Worm (Caenorhabditis elegans) whole organism, L2 larva: ENCODE data around the gene der-2.

ENCODE experiments used
- C34F6.9 ChIP-seq: fragments of 150-350 bp; optimal IDR thresholded peaks from 2 replicates; lab custom pipeline; 2014; ENCODE audit warnings: missing biosample characterization, missing genetic modification characterization
- F13H6.1 ChIP-seq: sonication (generic microtip); optimal IDR thresholded peaks from 2 replicates; lab custom pipeline; 2016; ENCODE audit warnings: missing genetic modification characterization, missing compliant biosample characterization
- R02D3.7 ChIP-seq: fragments of 150-350 bp; optimal IDR thresholded peaks from 2 replicates; lab custom pipeline; 2014; ENCODE audit warnings: missing biosample characterization, missing genetic modification characterization
- ZK546.5 ChIP-seq: sonication (generic microtip); optimal IDR thresholded peaks from 2 replicates; lab custom pipeline; 2017; ENCODE audit warnings: missing biosample characterization, missing genetic modification characterization
- aly-2 ChIP-seq: fragments of 150-350 bp; optimal IDR thresholded peaks from 2 replicates; lab custom pipeline; 2014; ENCODE audit warnings: missing biosample characterization, missing genetic modification characterization
- ceh-16 ChIP-seq: fragments of 150-350 bp; optimal IDR thresholded peaks from 2 replicates; lab custom pipeline; 2014; ENCODE audit warnings: missing biosample characterization, missing genetic modification characterization
- crh-2 ChIP-seq: sonication (generic microtip); optimal IDR thresholded peaks from 2 replicates; lab custom pipeline; 2017; ENCODE audit warnings: missing biosample characterization, missing genetic modification characterization
- dmd-4 ChIP-seq: sonication (generic microtip); optimal IDR thresholded peaks from 2 replicates; lab custom pipeline; 2017; ENCODE audit warnings: missing biosample characterization, missing genetic modification characterization
- egl-27 ChIP-seq: sonication (generic microtip); optimal IDR thresholded peaks from 3 replicates; lab custom pipeline; 2017; ENCODE audit warnings: missing biosample characterization, missing genetic modification reagents, missing genetic modification characterization
- elt-1 ChIP-seq: fragments of 150-350 bp; optimal IDR thresholded peaks from 2 replicates; lab custom pipeline; 2014; ENCODE audit warnings: missing biosample characterization, missing genetic modification characterization
- elt-3 ChIP-seq: sonication (generic microtip); optimal IDR thresholded peaks from 2 replicates; lab custom pipeline; 2017; ENCODE audit warnings: missing biosample characterization, missing genetic modification characterization
- fos-1 ChIP-seq: fragments of 150-350 bp; optimal IDR thresholded peaks from 2 replicates; lab custom pipeline; 2014; ENCODE audit warnings: missing biosample characterization, missing genetic modification characterization
- lin-11 ChIP-seq: fragments of 150-350 bp; sonication (generic microtip); optimal IDR thresholded peaks from 2 replicates; lab custom pipeline; 2014; ENCODE audit warnings: missing biosample characterization, missing genetic modification characterization, inconsistent platforms, mixed read lengths
- lin-13 ChIP-seq: fragments of 150-350 bp; optimal IDR thresholded peaks from 2 replicates; lab custom pipeline; 2014; ENCODE audit warnings: missing biosample characterization, missing genetic modification reagents, missing genetic modification characterization
- lin-39 ChIP-seq: fragments of 150-350 bp; optimal IDR thresholded peaks from 2 replicates; lab custom pipeline; 2014; ENCODE audit warnings: missing biosample characterization, missing genetic modification reagents, missing genetic modification characterization
- lsy-2 ChIP-seq, 2 experiments: fragments of 150-350 bp in 1 of 2; sonication (generic microtip) in 1 of 2; optimal IDR thresholded peaks; 2 replicates each; lab custom pipeline; 2014 to 2017; ENCODE audit warnings: missing biosample characterization in 2 of 2, missing genetic modification characterization in 2 of 2
- mab-5 ChIP-seq: fragments of 150-350 bp; optimal IDR thresholded peaks from 2 replicates; lab custom pipeline; 2014; ENCODE audit warnings: missing biosample characterization, missing genetic modification characterization
- mdl-1 ChIP-seq, 2 experiments: fragments of 150-350 bp in 1 of 2; sonication (generic microtip) in 1 of 2; optimal IDR thresholded peaks; 2 replicates each; lab custom pipeline; 2017; ENCODE audit warnings: missing biosample characterization in 2 of 2, missing genetic modification characterization in 2 of 2
- nhr-10 ChIP-seq: sonication (generic microtip); optimal IDR thresholded peaks from 2 replicates; lab custom pipeline; 2017; ENCODE audit warnings: missing biosample characterization, missing genetic modification characterization
- nhr-11 ChIP-seq: fragments of 150-350 bp; optimal IDR thresholded peaks from 2 replicates; lab custom pipeline; 2014; ENCODE audit warnings: missing biosample characterization, missing genetic modification characterization
- nhr-12 ChIP-seq: fragments of 150-350 bp; optimal IDR thresholded peaks from 2 replicates; lab custom pipeline; 2014; ENCODE audit warnings: missing biosample characterization, missing genetic modification characterization
- nhr-21 ChIP-seq: fragments of 150-350 bp; optimal IDR thresholded peaks from 2 replicates; lab custom pipeline; 2014; ENCODE audit warnings: missing biosample characterization, missing genetic modification characterization
- nhr-23 ChIP-seq: fragments of 150-350 bp; optimal IDR thresholded peaks from 2 replicates; lab custom pipeline; 2014; ENCODE audit warnings: missing biosample characterization, missing genetic modification reagents, missing genetic modification characterization
- nhr-237 ChIP-seq: fragments of 150-350 bp; optimal IDR thresholded peaks from 2 replicates; lab custom pipeline; 2014; ENCODE audit warnings: missing biosample characterization, missing genetic modification characterization
- nhr-25 ChIP-seq: fragments of 150-350 bp; sonication (generic microtip); optimal IDR thresholded peaks from 3 replicates; lab custom pipeline; 2014; ENCODE audit warnings: missing biosample characterization, missing genetic modification characterization
- nhr-6 ChIP-seq: fragments of 150-350 bp; optimal IDR thresholded peaks from 2 replicates; lab custom pipeline; 2014; ENCODE audit warnings: missing biosample characterization, missing genetic modification characterization
- nhr-77 ChIP-seq: fragments of 150-350 bp; optimal IDR thresholded peaks from 2 replicates; lab custom pipeline; 2014; ENCODE audit warnings: missing biosample characterization, missing genetic modification characterization
- peb-1 ChIP-seq: fragments of 150-350 bp; optimal IDR thresholded peaks from 2 replicates; lab custom pipeline; 2014; ENCODE audit warnings: missing biosample characterization, missing genetic modification characterization
- skn-1 ChIP-seq: sonication (generic microtip); optimal IDR thresholded peaks from 2 replicates; lab custom pipeline; 2017; ENCODE audit warnings: missing biosample characterization, missing genetic modification characterization
- sma-3 ChIP-seq: sonication (generic microtip); optimal IDR thresholded peaks from 2 replicates; lab custom pipeline; 2016; ENCODE audit warnings: missing genetic modification reagents, missing genetic modification characterization, missing compliant biosample characterization
- sma-9 ChIP-seq, 2 experiments: fragments of 150-350 bp in 1 of 2; sonication (generic microtip) in 1 of 2; optimal IDR thresholded peaks; 2 replicates each; lab custom pipeline; 2014 to 2016; ENCODE audit warnings: missing genetic modification characterization in 2 of 2, mild to moderate bottlenecking in 1 of 2, missing biosample characterization in 1 of 2, missing compliant biosample characterization in 1 of 2, missing genetic modification reagents in 1 of 2, moderate library complexity in 1 of 2
- snpc-4 ChIP-seq: fragments of 150-350 bp; optimal IDR thresholded peaks from 2 replicates; lab custom pipeline; 2014; ENCODE audit warnings: missing biosample characterization, missing genetic modification characterization
- unc-39 ChIP-seq: fragments of 150-350 bp; optimal IDR thresholded peaks from 2 replicates; lab custom pipeline; 2014; ENCODE audit warnings: missing biosample characterization, missing genetic modification characterization
- unc-55 ChIP-seq: fragments of 150-350 bp; sonication (generic microtip); optimal IDR thresholded peaks from 3 replicates; lab custom pipeline; 2014; ENCODE audit warnings: missing biosample characterization, missing genetic modification reagents, missing genetic modification characterization
- unc-62 ChIP-seq: fragments of 150-350 bp; optimal IDR thresholded peaks from 2 replicates; lab custom pipeline; 2014; ENCODE audit warnings: missing biosample characterization, missing genetic modification reagents, missing genetic modification characterization
- zag-1 ChIP-seq: fragments of 150-350 bp; optimal IDR thresholded peaks from 2 replicates; lab custom pipeline; 2014; ENCODE audit warnings: missing biosample characterization, missing genetic modification characterization
- ztf-1 ChIP-seq: fragments of 200-800 bp; sonication (Bioruptor generic); conservative IDR thresholded peaks from 2 replicates; pipeline ENCODE4 v1.3.6; 2022; ENCODE audit warnings: missing genetic modification characterization, missing compliant biosample characterization
- ztf-11 ChIP-seq: sonication (generic microtip); optimal IDR thresholded peaks from 2 replicates; lab custom pipeline; 2017; ENCODE audit warnings: missing biosample characterization, missing genetic modification characterization

Gene der-2

ce11 chrIII:7258931-7259330 is 36.0 kb upstream of the der-2 start, which contains the start of gene B0361.4:
TSS of gene B0361.4 (plus strand) at chrIII:7258991.
- TF ChIP-seq ztf-11 (tag; lab: Kevin White, UChicago) (no peak), lin-11 (tag; lab: Kevin White, UChicago) (no peak), snpc-4 (no peak), R02D3.7 (tag; lab: Kevin White, UChicago) (no peak), aly-2 (tag; lab: Kevin White, UChicago) (no peak), unc-39 (tag; lab: Kevin White, UChicago) (no peak), unc-62 (no peak), sma-3 (GFP tag; lab: Kevin White, UChicago) (no peak), nhr-6 (tag; lab: Kevin White, UChicago) (no peak), fos-1 (tag; lab: Kevin White, UChicago) (no peak), nhr-25 (no peak), mdl-1 (tag; optimal IDR thresholded peaks at IDR 0.05; lab: Kevin White, UChicago) (no peak), egl-27 (tag; lab: Kevin White, UChicago) (no peak), nhr-23 (tag; lab: Kevin White, UChicago) (no peak), sma-9 (GFP tag; optimal IDR thresholded peaks at IDR 0.05; lab: Kevin White, UChicago) (no peak), sma-9 (tag; optimal IDR thresholded peaks at IDR 0.05; lab: Kevin White, UChicago) (no peak), crh-2 (tag; lab: Kevin White, UChicago) (no peak), C34F6.9 (tag; lab: Kevin White, UChicago) (no peak)

ce11 chrIII:7253669-7254068 is 30.7 kb upstream of the der-2 start:
- TF ChIP-seq lsy-2 (tag; optimal IDR thresholded peaks at IDR 0.05; lab: Kevin White, UChicago) (peak in 1 of 2 experiments; percentile 21), nhr-12 (tag; lab: Kevin White, UChicago) (no peak), unc-62 (no peak), sma-9 (GFP tag; optimal IDR thresholded peaks at IDR 0.05; lab: Kevin White, UChicago) (peak; percentile 41), sma-9 (tag; optimal IDR thresholded peaks at IDR 0.05; lab: Kevin White, UChicago) (no peak)
- TF ChIP-seq, all 48 proteins: peak for 2

- TF ChIP-seq peb-1 (tag; lab: Kevin White, UChicago) (no peak), unc-39 (tag; lab: Kevin White, UChicago) (no peak), nhr-23 (tag; lab: Kevin White, UChicago) (no peak), mdl-1 (tag; optimal IDR thresholded peaks at IDR 0.05; lab: Kevin White, UChicago) (no peak), nhr-21 (no peak), C34F6.9 (tag; lab: Kevin White, UChicago) (no peak), crh-2 (tag; lab: Kevin White, UChicago) (no peak), elt-1 (no peak), zag-1 (tag; lab: Kevin White, UChicago) (no peak), lin-39 (no peak), nhr-237 (no peak), ZK546.5 (tag; lab: Kevin White, UChicago) (no peak), elt-3 (tag; lab: Kevin White, UChicago) (no peak), mab-5 (tag; lab: Kevin White, UChicago) (no peak), unc-55 (GFP tag; lab: Kevin White, UChicago) (no peak), sma-9 (GFP tag; optimal IDR thresholded peaks at IDR 0.05; lab: Kevin White, UChicago) (no peak), sma-9 (tag; optimal IDR thresholded peaks at IDR 0.05; lab: Kevin White, UChicago) (no peak), nhr-10 (tag; lab: Kevin White, UChicago) (no peak), lin-13 (GFP tag; lab: Kevin White, UChicago) (no peak), dmd-4 (tag; lab: Kevin White, UChicago) (no peak), nhr-77 (tag; lab: Kevin White, UChicago) (no peak)
- TF ChIP-seq, all 48 proteins: peak for 0
These were observed 24.8 kb upstream of the der-2 start, which contains the start of gene zmp-6 for ce11 chrIII:7247740-7248139. TSS of gene zmp-6 (minus strand) at chrIII:7247840.

DNA sequence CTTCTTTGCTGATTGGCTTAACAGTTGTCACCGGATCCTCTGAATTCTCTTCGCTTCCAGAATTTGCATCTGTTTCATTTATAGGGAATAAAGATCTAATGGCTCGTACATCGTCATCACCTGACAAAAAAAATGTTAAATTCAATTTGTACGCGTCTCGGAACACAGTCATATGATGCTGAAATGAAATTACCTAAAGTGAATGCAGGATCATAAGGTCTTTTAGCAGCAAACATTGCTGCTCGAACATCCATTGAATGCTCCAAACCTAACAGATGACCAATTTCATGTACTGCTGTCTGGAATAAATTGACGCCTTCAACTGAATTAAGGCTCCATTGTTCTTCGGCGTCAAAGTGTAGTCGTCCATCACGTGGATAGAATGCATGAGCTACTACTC is 23.5 kb upstream of the der-2 start:
- TF ChIP-seq elt-1: no peak
- no peak for TF ChIP-seq ZK546.5 (tag; lab: Kevin White, UChicago)
- no peak for TF ChIP-seq zag-1 (tag; lab: Kevin White, UChicago)
- TF ChIP-seq unc-55 (GFP tag; lab: Kevin White, UChicago): no peak
- no peak for TF ChIP-seq nhr-11 (tag; lab: Kevin White, UChicago)
- no peak for TF ChIP-seq sma-3 (GFP tag; lab: Kevin White, UChicago)
- TF ChIP-seq nhr-6 (tag; lab: Kevin White, UChicago): no peak
- no peak for TF ChIP-seq F13H6.1
- TF ChIP-seq unc-62: no peak
- no peak for TF ChIP-seq skn-1
- TF ChIP-seq elt-3 (tag; lab: Kevin White, UChicago): no peak
- no peak for TF ChIP-seq R02D3.7 (tag; lab: Kevin White, UChicago)
- no peak for TF ChIP-seq nhr-237
- TF ChIP-seq ceh-16: no peak
- no peak for TF ChIP-seq dmd-4 (tag; lab: Kevin White, UChicago)
- TF ChIP-seq lin-13 (GFP tag; lab: Kevin White, UChicago): no peak
- TF ChIP-seq ztf-1: no peak
- TF ChIP-seq nhr-25: no peak
- no peak for TF ChIP-seq mab-5 (tag; lab: Kevin White, UChicago)
